Worm (Caenorhabditis elegans): ENCODE measurements around the gene Y38H6C.9.

The Y38H6C.9 gene

DNA sequence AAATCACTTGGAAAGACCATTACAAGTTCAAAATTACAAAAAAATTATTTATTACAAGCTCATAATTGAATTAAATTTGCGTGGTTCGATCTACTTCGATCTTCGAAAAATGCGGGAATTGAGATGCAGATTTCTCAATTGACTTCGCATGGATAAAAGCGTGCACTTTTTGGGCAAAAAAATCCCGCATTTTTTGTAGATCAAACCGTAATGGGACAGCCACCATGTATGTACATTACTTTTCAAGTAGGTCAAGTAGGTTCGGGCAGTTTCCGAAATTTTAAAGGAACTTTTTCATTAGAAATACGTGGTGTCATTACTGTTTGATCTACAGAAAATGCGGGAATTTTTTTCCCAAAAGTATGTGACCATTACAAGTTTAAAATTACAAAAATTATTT, 24.5 kb downstream of the Y38H6C.9 start (continued):
- TF ChIP-seq ceh-20 (GFP tag; IDR thresholded peaks at IDR 0.05) (0 out of 2 replicates have a peak, but pooled peaks have one; percentile 45), lin-29 (GFP tag; IDR thresholded peaks at IDR 0.05) (no peak), gei-8 (GFP tag; optimal IDR thresholded peaks at IDR 0.05) (peak; percentile 70), nhr-48 (tag; optimal IDR thresholded peaks at IDR 0.05) (peak; percentile 16), ZK337.2 (GFP tag; IDR thresholded peaks at IDR 0.05) (no peak), snpc-1.2 (GFP tag; IDR thresholded peaks at IDR 0.05) (no peak), F10B5.3 (tag; optimal IDR thresholded peaks at IDR 0.05) (no peak), sdz-12 (GFP tag; optimal IDR thresholded peaks at IDR 0.05) (no peak), nhr-11 (tag; optimal IDR thresholded peaks at IDR 0.05) (no peak), dve-1 (tag; optimal IDR thresholded peaks at IDR 0.05; ENCODE audit: insufficient read depth) (peak; percentile 26), dmd-8 (GFP tag; IDR thresholded peaks at IDR 0.05) (0 out of 2 replicates have a peak, but pooled peaks have one; percentile 34), egl-27 (tag; optimal IDR thresholded peaks at IDR 0.05) (no peak), rbr-2 (tag; optimal IDR thresholded peaks at IDR 0.05) (no peak), ama-1 (optimal IDR thresholded peaks at IDR 0.05) (no peak), mdl-1 (tag; optimal IDR thresholded peaks at IDR 0.05) (no peak), mxl-3 (GFP tag; optimal IDR thresholded peaks at IDR 0.05) (no peak), dmd-9 (GFP tag; IDR thresholded peaks at IDR 0.05) (no peak), lin-15B (tag; optimal IDR thresholded peaks at IDR 0.05) (no peak), nhr-77 (tag; optimal IDR thresholded peaks at IDR 0.05) (no peak), ces-1 (GFP tag; optimal IDR thresholded peaks at IDR 0.05) (no peak), F37D6.2 (tag; optimal IDR thresholded peaks at IDR 0.05) (no peak), daf-8 (GFP tag; IDR thresholded peaks at IDR 0.05) (no peak), F49E8.2 (tag; optimal IDR thresholded peaks at IDR 0.05; ENCODE audit: borderline replicate concordance) (peak; percentile 0), jun-1 (tag; optimal IDR thresholded peaks at IDR 0.05) (no peak), dpl-1 (GFP tag; optimal IDR thresholded peaks at IDR 0.05) (no peak), zip-11 (GFP tag; IDR thresholded peaks at IDR 0.05) (no peak), tra-1 (GFP tag; IDR thresholded peaks at IDR 0.05) (peak; percentile 25; the same call in 1 of the 2 replicates), nhr-25 (tag; optimal IDR thresholded peaks at IDR 0.05; ENCODE audit: borderline replicate concordance, insufficient read depth) (no peak), ceh-82 (tag; optimal IDR thresholded peaks at IDR 0.05) (no peak), nhr-28 (tag; optimal IDR thresholded peaks at IDR 0.05) (no peak), lin-1 (GFP tag; IDR thresholded peaks at IDR 0.05) (no peak), mxl-2 (GFP tag; conservative IDR thresholded peaks at IDR 0.05) (0 out of 2 replicates have a peak, but pooled peaks have one; percentile 19), egl-43 (GFP tag; IDR thresholded peaks at IDR 0.05) (no peak), aha-1 (tag) (peak; percentile 19), arid-1 (GFP tag; conservative IDR thresholded peaks at IDR 0.05) (peak; percentile 41; the same call in 1 of the 2 replicates), lin-38 (GFP tag; IDR thresholded peaks at IDR 0.05) (peak; percentile 55), lir-3 (tag; optimal IDR thresholded peaks at IDR 0.05) (no peak), Y105C5A.15 (GFP tag; IDR thresholded peaks at IDR 0.05) (no peak; the same call in 1 of the 2 replicates), ZK546.5 (tag; optimal IDR thresholded peaks at IDR 0.05) (no peak), hlh-11 (tag; optimal IDR thresholded peaks at IDR 0.05) (peak; percentile 28), ztf-11 (tag; optimal IDR thresholded peaks at IDR 0.05) (no peak), pha-4 (GFP tag; IDR thresholded peaks at IDR 0.05) (no peak), pha-4 (tag; optimal IDR thresholded peaks at IDR 0.05) (no peak), zfp-3 (GFP tag; conservative IDR thresholded peaks at IDR 0.05) (peak; percentile 94), nhr-6 (tag; optimal IDR thresholded peaks at IDR 0.05) (no peak), R02D3.7 (tag; optimal IDR thresholded peaks at IDR 0.05) (no peak), lim-7 (GFP tag; IDR thresholded peaks at IDR 0.05) (no peak), php-3 (GFP tag; IDR thresholded peaks at IDR 0.05) (no peak), set-16 (GFP tag; IDR thresholded peaks at IDR 0.05) (no peak), tag-97 (GFP tag; IDR thresholded peaks at IDR 0.05) (no peak), mdt-29 (GFP tag; IDR thresholded peaks at IDR 0.05) (peak; percentile 50; the same call in 1 of the 2 replicates), pqm-1 (tag; optimal IDR thresholded peaks at IDR 0.05) (peak; percentile 30)

Data from whole organism, L4 larva.